Worm (Caenorhabditis elegans) whole organism, L4 larva: ENCODE data around the gene srg-5.
A peak's percentile ranks its signal among the peaks of the same experiment; 100 is the strongest.

Experiments
- F10B5.3 ChIP-seq: sonication (generic microtip); optimal IDR thresholded peaks from 2 replicates; lab custom pipeline; 2016; ENCODE audit warnings: mild to moderate bottlenecking, missing genetic modification characterization, missing compliant biosample characterization
- F37D6.2 ChIP-seq: sonication (generic microtip); optimal IDR thresholded peaks from 2 replicates; lab custom pipeline; 2016; ENCODE audit warnings: mild to moderate bottlenecking, missing genetic modification characterization, missing compliant biosample characterization
- T20F7.1 ChIP-seq: fragments of 200-800 bp; sonication (Bioruptor generic); optimal IDR thresholded peaks from 2 replicates; lab custom pipeline; 2018; ENCODE audit warnings: mild to moderate bottlenecking, missing genetic modification characterization, missing compliant biosample characterization
- T26A8.4 ChIP-seq: fragments of 200-800 bp; sonication (Bioruptor generic); IDR thresholded peaks from 2 replicates; pipeline ENCODE4 v1.3.6; 2022; ENCODE audit warnings: missing genetic modification characterization, missing compliant biosample characterization
- Y105C5A.15 ChIP-seq: fragments of 200-800 bp; sonication (Bioruptor generic); IDR thresholded peaks from 2 replicates; pipeline ENCODE4 v1.3.6; 2022; ENCODE audit warnings: missing genetic modification characterization, missing compliant biosample characterization
- Y48G9A.11 ChIP-seq: fragments of 200-800 bp; sonication (Bioruptor generic); IDR thresholded peaks from 2 replicates; pipeline ENCODE4 v1.3.6; 2022; ENCODE audit warnings: missing genetic modification reagents, missing genetic modification characterization, missing compliant biosample characterization
- Y5F2A.4 ChIP-seq: fragments of 200-800 bp; sonication (Bioruptor generic); optimal IDR thresholded peaks from 2 replicates; lab custom pipeline; 2018; ENCODE audit warnings: mild to moderate bottlenecking, missing genetic modification characterization, missing compliant biosample characterization
- ama-1 ChIP-seq: fragments of 150-350 bp; optimal IDR thresholded peaks from 2 replicates; lab custom pipeline; 2014; ENCODE audit warnings: inconsistent platforms, mixed read lengths
- arid-1 ChIP-seq: fragments of 200-800 bp; sonication (Bioruptor generic); conservative IDR thresholded peaks from 2 replicates; pipeline ENCODE4 v1.3.6; 2022; ENCODE audit warnings: missing genetic modification reagents, missing genetic modification characterization, missing compliant biosample characterization
- ceh-28 ChIP-seq: fragments of 150-350 bp; optimal IDR thresholded peaks from 2 replicates; lab custom pipeline; 2014; ENCODE audit warnings: missing biosample characterization, missing genetic modification reagents, missing genetic modification characterization
- ceh-32 ChIP-seq: sonication (generic microtip); optimal IDR thresholded peaks from 2 replicates; lab custom pipeline; 2016; ENCODE audit warnings: mild to moderate bottlenecking, missing genetic modification characterization, missing compliant biosample characterization; ENCODE audit not compliant: poor library complexity
- ceh-44 ChIP-seq: fragments of 200-800 bp; sonication (Bioruptor generic); IDR thresholded peaks from 2 replicates; pipeline ENCODE4 v1.3.6; 2022; ENCODE audit warnings: missing genetic modification reagents, missing genetic modification characterization, missing compliant biosample characterization
- ceh-62 ChIP-seq: sonication (generic microtip); optimal IDR thresholded peaks from 2 replicates; lab custom pipeline; 2017; ENCODE audit warnings: missing biosample characterization, missing genetic modification characterization
- ceh-82 ChIP-seq: sonication (generic microtip); optimal IDR thresholded peaks from 2 replicates; lab custom pipeline; 2017; ENCODE audit warnings: missing biosample characterization, missing genetic modification characterization
- cey-2 ChIP-seq: sonication (generic microtip); optimal IDR thresholded peaks from 3 replicates; lab custom pipeline; 2017; ENCODE audit warnings: missing genetic modification characterization, mild to moderate bottlenecking, missing compliant biosample characterization, antibody characterized with exemption, borderline replicate concordance; ENCODE audit not compliant: insufficient read depth
- daf-8 ChIP-seq: fragments of 200-800 bp; sonication (Bioruptor generic); IDR thresholded peaks from 2 replicates; pipeline ENCODE4 v1.3.6; 2022; ENCODE audit warnings: missing genetic modification characterization, missing compliant biosample characterization
- dmd-6 ChIP-seq: fragments of 200-800 bp; sonication (Bioruptor generic); IDR thresholded peaks from 2 replicates; pipeline ENCODE4 v1.3.6; 2022; ENCODE audit warnings: missing genetic modification reagents, missing genetic modification characterization, missing compliant biosample characterization
- dve-1 ChIP-seq: sonication (generic microtip); optimal IDR thresholded peaks from 2 replicates; lab custom pipeline; 2017; ENCODE audit warnings: antibody characterized with exemption, mild to moderate bottlenecking, missing genetic modification characterization, missing compliant biosample characterization; ENCODE audit not compliant: insufficient read depth
- fkh-10 ChIP-seq: fragments of 150-350 bp; optimal IDR thresholded peaks from 2 replicates; lab custom pipeline; 2014; ENCODE audit warnings: missing biosample characterization, missing genetic modification reagents, missing genetic modification characterization
- hif-1 ChIP-seq, 2 experiments: sonication (generic microtip); optimal IDR thresholded peaks; 2 replicates each; lab custom pipeline; 2016 to 2017; ENCODE audit warnings: missing compliant biosample characterization in 2 of 2, missing genetic modification characterization in 2 of 2, missing genetic modification reagents in 2 of 2, missing genotype in 2 of 2, mild to moderate bottlenecking in 1 of 2
- hmg-1.1 ChIP-seq: fragments of 200-800 bp; sonication (Bioruptor generic); IDR thresholded peaks from 2 replicates; pipeline ENCODE4 v1.3.6; 2022; ENCODE audit warnings: missing genetic modification reagents, missing genetic modification characterization, missing compliant biosample characterization
- jun-1 ChIP-seq: fragments of 150-350 bp; optimal IDR thresholded peaks from 2 replicates; lab custom pipeline; 2014; ENCODE audit warnings: missing biosample characterization, missing genetic modification reagents, missing genetic modification characterization
- lin-13 ChIP-seq: fragments of 150-350 bp; optimal IDR thresholded peaks from 2 replicates; lab custom pipeline; 2014; ENCODE audit warnings: missing biosample characterization, missing genetic modification reagents, missing genetic modification characterization
- lin-29 ChIP-seq: fragments of 200-800 bp; sonication (Bioruptor generic); IDR thresholded peaks from 2 replicates; pipeline ENCODE4 v1.3.6; 2022; ENCODE audit warnings: missing genetic modification reagents, missing genetic modification characterization, missing compliant biosample characterization
- mep-1 ChIP-seq: fragments of 150-350 bp; sonication (generic microtip); optimal IDR thresholded peaks from 3 replicates; lab custom pipeline; 2014; ENCODE audit warnings: missing biosample characterization, missing genetic modification characterization
- mxl-2 ChIP-seq: fragments of 200-800 bp; sonication (Bioruptor generic); conservative IDR thresholded peaks from 2 replicates; pipeline ENCODE4 v1.3.6; 2022; ENCODE audit warnings: missing genetic modification reagents, missing genetic modification characterization, missing compliant biosample characterization
- mxl-3 ChIP-seq: fragments of 200-800 bp; sonication (Bioruptor generic); optimal IDR thresholded peaks from 2 replicates; lab custom pipeline; 2018; ENCODE audit warnings: mild to moderate bottlenecking, missing genetic modification characterization, missing compliant biosample characterization
- nhr-11 ChIP-seq: fragments of 150-350 bp; optimal IDR thresholded peaks from 2 replicates; lab custom pipeline; 2014; ENCODE audit warnings: missing biosample characterization, missing genetic modification characterization
- nhr-237 ChIP-seq: sonication (generic microtip); optimal IDR thresholded peaks from 2 replicates; lab custom pipeline; 2017; ENCODE audit warnings: missing biosample characterization, missing genetic modification characterization
- nhr-41 ChIP-seq: fragments of 200-800 bp; sonication (Bioruptor generic); IDR thresholded peaks from 2 replicates; pipeline ENCODE4 v1.3.6; 2022; ENCODE audit warnings: missing genetic modification reagents, missing genetic modification characterization, missing compliant biosample characterization
- nhr-48 ChIP-seq: sonication (generic microtip); optimal IDR thresholded peaks from 2 replicates; lab custom pipeline; 2016; ENCODE audit warnings: mild to moderate bottlenecking, missing genetic modification characterization, missing compliant biosample characterization
- nhr-77 ChIP-seq: fragments of 150-350 bp; optimal IDR thresholded peaks from 2 replicates; lab custom pipeline; 2014; ENCODE audit warnings: missing biosample characterization, missing genetic modification characterization
- php-3 ChIP-seq: fragments of 200-800 bp; sonication (Bioruptor generic); IDR thresholded peaks from 2 replicates; pipeline ENCODE4 v1.3.6; 2022; ENCODE audit warnings: missing genetic modification reagents, missing genetic modification characterization, missing compliant biosample characterization
- pqm-1 ChIP-seq: sonication (generic microtip); optimal IDR thresholded peaks from 2 replicates; lab custom pipeline; 2017; ENCODE audit warnings: missing biosample characterization, missing genetic modification characterization
- rbr-2 ChIP-seq: sonication (generic microtip); optimal IDR thresholded peaks from 2 replicates; lab custom pipeline; 2016; ENCODE audit warnings: missing genotype, missing genetic modification characterization, missing compliant biosample characterization
- set-16 ChIP-seq: fragments of 200-800 bp; sonication (Bioruptor generic); IDR thresholded peaks from 2 replicates; pipeline ENCODE4 v1.3.6; 2022; ENCODE audit warnings: missing genetic modification reagents, missing genetic modification characterization, missing compliant biosample characterization
- snpc-1.2 ChIP-seq: fragments of 200-800 bp; sonication (Bioruptor generic); IDR thresholded peaks from 2 replicates; pipeline ENCODE4 v1.3.6; 2022; ENCODE audit warnings: missing genetic modification reagents, missing genetic modification characterization, missing compliant biosample characterization
- snpc-4 ChIP-seq: fragments of 150-350 bp; optimal IDR thresholded peaks from 2 replicates; lab custom pipeline; 2014; ENCODE audit warnings: missing biosample characterization, missing genetic modification characterization
- tag-97 ChIP-seq: fragments of 200-800 bp; sonication (Bioruptor generic); IDR thresholded peaks from 2 replicates; pipeline ENCODE4 v1.3.6; 2022; ENCODE audit warnings: missing genetic modification characterization, missing compliant biosample characterization
- ztf-11 ChIP-seq: fragments of 150-350 bp; optimal IDR thresholded peaks from 2 replicates; lab custom pipeline; 2014; ENCODE audit warnings: missing biosample characterization, missing genetic modification characterization

Gene srg-5

ce11 chrIII:6280070-6280596 lies 15.8 kb upstream of the srg-5 start, which contains the start of gene hmg-1.2 (continued):
- TF ChIP-seq ceh-28 (no peak), dve-1 (tag; lab: Kevin White, UChicago) (peak; percentile 84), F10B5.3 (tag; lab: Kevin White, UChicago) (peak; percentile 58), jun-1 (peak; percentile 60), rbr-2 (tag; lab: Kevin White, UChicago) (peak; percentile 92), ceh-82 (no peak), pqm-1 (tag; lab: Kevin White, UChicago) (no peak), nhr-41 (GFP tag; lab: Robert Waterston, UW) (no peak), T20F7.1 (GFP tag; lab: Kevin White, UChicago) (peak; percentile 59), mxl-3 (GFP tag; lab: Kevin White, UChicago) (peak; percentile 74), hif-1 (tag; optimal IDR thresholded peaks at IDR 0.05; lab: Kevin White, UChicago) (peak in 1 of 2 experiments; percentile 78), daf-8 (no peak), mxl-2 (no peak), nhr-237 (tag; lab: Kevin White, UChicago) (no peak), ceh-44 (GFP tag; lab: Robert Waterston, UW) (no peak), set-16 (GFP tag; lab: Robert Waterston, UW) (peak; percentile 31; the same call in 1 of the 2 replicates), Y105C5A.15 (GFP tag; lab: Robert Waterston, UW) (no peak), cey-2 (tag; lab: Kevin White, UChicago) (no peak), Y48G9A.11 (no peak), mep-1 (peak; percentile 84), T26A8.4 (peak; percentile 84), nhr-11 (tag; lab: Kevin White, UChicago) (peak; percentile 77), nhr-48 (tag; lab: Kevin White, UChicago) (peak; percentile 68), lin-29 (GFP tag; lab: Robert Waterston, UW) (no peak), ama-1 (peak; percentile 67), snpc-1.2 (GFP tag; lab: Robert Waterston, UW) (no peak), nhr-77 (tag; lab: Kevin White, UChicago) (peak; percentile 47), F37D6.2 (tag; lab: Kevin White, UChicago) (peak; percentile 61), snpc-4 (tag; lab: Kevin White, UChicago) (no peak), arid-1 (GFP tag; lab: Robert Waterston, UW) (peak; percentile 77)
- TF ChIP-seq, all 104 proteins: peak for 49

- TF ChIP-seq php-3, result no peak
- no peak for TF ChIP-seq jun-1
- no peak for TF ChIP-seq Y5F2A.4 (GFP tag; lab: Kevin White, UChicago)
- no peak for TF ChIP-seq hmg-1.1
- TF ChIP-seq ceh-32 (tag; lab: Kevin White, UChicago), result no peak
- TF ChIP-seq tag-97 (GFP tag; lab: Robert Waterston, UW), result no peak
- no peak for TF ChIP-seq fkh-10
- no peak for TF ChIP-seq nhr-11 (tag; lab: Kevin White, UChicago)
- TF ChIP-seq ztf-11 (tag; lab: Kevin White, UChicago), result no peak
- no peak for TF ChIP-seq dmd-6 (GFP tag; lab: Robert Waterston, UW)
- no peak for TF ChIP-seq snpc-1.2 (GFP tag; lab: Robert Waterston, UW)
- no peak for TF ChIP-seq cey-2 (tag; lab: Kevin White, UChicago)
- TF ChIP-seq ceh-62, result no peak
- TF ChIP-seq lin-13 (GFP tag; lab: Kevin White, UChicago), result no peak
Observed at ce11 chrIII:6279453-6279852, 15.1 kb upstream of the srg-5 start.
